Fruit fly (Drosophila melanogaster): ENCODE data around the gene lin-28.

The lin-28 gene

dm6 chr3L:5678241-5678905 is 23.9 kb downstream of the lin-28 start:
- TF ChIP-seq salr (GFP tag; optimal IDR thresholded peaks at IDR 0.05) (no peak), CG3919 (GFP tag; optimal IDR thresholded peaks at IDR 0.05) (no peak), CG4318 (GFP tag; optimal IDR thresholded peaks at IDR 0.05) (no peak), CG15336 (GFP tag; IDR thresholded peaks at IDR 0.05) (no peak), Met (GFP tag; optimal IDR thresholded peaks at IDR 0.05) (no peak), vri (GFP tag; optimal IDR thresholded peaks at IDR 0.05) (no peak), CG9139 (GFP tag; optimal IDR thresholded peaks at IDR 0.05) (no peak), CG6808 (GFP tag; optimal IDR thresholded peaks at IDR 0.05) (no peak), CG6792 (GFP tag; optimal IDR thresholded peaks at IDR 0.05) (no peak), Hr39 (GFP tag; optimal IDR thresholded peaks at IDR 0.05) (no peak), Eip93F (GFP tag; optimal IDR thresholded peaks at IDR 0.05) (no peak), Sox14 (GFP tag; optimal IDR thresholded peaks at IDR 0.05) (no peak), achi (GFP tag; optimal IDR thresholded peaks at IDR 0.05) (no peak), CG3032 (tag; optimal IDR thresholded peaks at IDR 0.05) (no peak), CG11762 (GFP tag; optimal IDR thresholded peaks at IDR 0.05; ENCODE audit: insufficient read depth) (no peak), cyc (GFP tag; optimal IDR thresholded peaks at IDR 0.05) (no peak), topi (GFP tag; optimal IDR thresholded peaks at IDR 0.05) (no peak)

- TF ChIP-seq dsx (GFP tag; optimal IDR thresholded peaks at IDR 0.05; ENCODE audit: poor library complexity, severe bottlenecking): no peak
- no peak for TF ChIP-seq CG11762 (GFP tag; optimal IDR thresholded peaks at IDR 0.05; ENCODE audit: insufficient read depth)
- TF ChIP-seq CG6792 (GFP tag; optimal IDR thresholded peaks at IDR 0.05): no peak
- no peak for TF ChIP-seq CG11902 (GFP tag; optimal IDR thresholded peaks at IDR 0.05)
- no peak for TF ChIP-seq esn (GFP tag; optimal IDR thresholded peaks at IDR 0.05)
- no peak for TF ChIP-seq net (GFP tag; optimal IDR thresholded peaks at IDR 0.05)
- no peak for TF ChIP-seq Eip93F (GFP tag; optimal IDR thresholded peaks at IDR 0.05)
- TF ChIP-seq spab (GFP tag; optimal IDR thresholded peaks at IDR 0.05): no peak
- TF ChIP-seq Hr39 (GFP tag; optimal IDR thresholded peaks at IDR 0.05): no peak
- TF ChIP-seq cyc (GFP tag; optimal IDR thresholded peaks at IDR 0.05): no peak
- TF ChIP-seq lz (GFP tag; optimal IDR thresholded peaks at IDR 0.05): no peak
- no peak for TF ChIP-seq CG11294 (GFP tag; IDR thresholded peaks at IDR 0.05)
- no peak for TF ChIP-seq fd59A (GFP tag; optimal IDR thresholded peaks at IDR 0.05)
Observed at dm6 chr3L:5686274-5686673, 31.8 kb downstream of the lin-28 start.

- TF ChIP-seq Hr4 (GFP tag; optimal IDR thresholded peaks at IDR 0.05) (no peak), OdsH (GFP tag; optimal IDR thresholded peaks at IDR 0.05) (no peak), CG10669 (GFP tag; optimal IDR thresholded peaks at IDR 0.05) (no peak), CG11762 (GFP tag; optimal IDR thresholded peaks at IDR 0.05; ENCODE audit: insufficient read depth) (no peak), CG31627 (GFP tag; optimal IDR thresholded peaks at IDR 0.05) (no peak), CG34406 (GFP tag; optimal IDR thresholded peaks at IDR 0.05) (no peak), CG9139 (GFP tag; optimal IDR thresholded peaks at IDR 0.05) (no peak), CG6163 (GFP tag; IDR thresholded peaks at IDR 0.05) (no peak), spab (GFP tag; optimal IDR thresholded peaks at IDR 0.05) (no peak), Ets96B (tag; optimal IDR thresholded peaks at IDR 0.05) (no peak), esn (GFP tag; optimal IDR thresholded peaks at IDR 0.05) (no peak), Sox102F (GFP tag; optimal IDR thresholded peaks at IDR 0.05) (no peak), fd59A (GFP tag; optimal IDR thresholded peaks at IDR 0.05) (no peak), Hr38 (GFP tag; optimal IDR thresholded peaks at IDR 0.05) (no peak), acj6 (GFP tag; optimal IDR thresholded peaks at IDR 0.05) (no peak), Smox (GFP tag; optimal IDR thresholded peaks at IDR 0.05) (no peak), Met (GFP tag; optimal IDR thresholded peaks at IDR 0.05) (no peak)
Observed at dm6 chr3L:5690994-5691503, 36.6 kb downstream of the lin-28 start.
